Worm (Caenorhabditis elegans) whole organism, L3 larva: Measurements from ENCODE around the gene emre-1.

Experiments
- ZK546.5 ChIP-seq: sonication (generic microtip); optimal IDR thresholded peaks from 2 replicates; lab custom pipeline; 2017; ENCODE audit warnings: missing biosample characterization, missing genetic modification characterization
- aly-2 ChIP-seq: fragments of 150-350 bp; optimal IDR thresholded peaks from 2 replicates; lab custom pipeline; 2014; ENCODE audit warnings: missing biosample characterization, missing genetic modification characterization
- ama-1 ChIP-seq: fragments of 150-350 bp; optimal IDR thresholded peaks from 2 replicates; lab custom pipeline; 2018
- ceh-16 ChIP-seq: sonication (generic microtip); optimal IDR thresholded peaks from 2 replicates; lab custom pipeline; 2017; ENCODE audit warnings: missing biosample characterization, missing genetic modification characterization
- ceh-28 ChIP-seq: fragments of 150-350 bp; optimal IDR thresholded peaks from 2 replicates; lab custom pipeline; 2014; ENCODE audit warnings: missing biosample characterization, missing genetic modification reagents, missing genetic modification characterization
- ceh-82 ChIP-seq: fragments of 150-350 bp; optimal IDR thresholded peaks from 2 replicates; lab custom pipeline; 2014; ENCODE audit warnings: missing biosample characterization, missing genetic modification characterization
- ceh-9 ChIP-seq: sonication (generic microtip); optimal IDR thresholded peaks from 2 replicates; lab custom pipeline; 2018; ENCODE audit warnings: missing biosample characterization, missing genetic modification characterization
- egl-27 ChIP-seq: sonication (generic microtip); optimal IDR thresholded peaks from 4 replicates; lab custom pipeline; 2017; ENCODE audit warnings: missing biosample characterization, missing genetic modification reagents, missing genetic modification characterization
- egl-5 ChIP-seq: fragments of 150-350 bp; optimal IDR thresholded peaks from 2 replicates; lab custom pipeline; 2017; ENCODE audit warnings: missing biosample characterization, missing genetic modification reagents, missing genetic modification characterization, inconsistent platforms
- elt-2 ChIP-seq: sonication (generic microtip); optimal IDR thresholded peaks from 2 replicates; lab custom pipeline; 2016; ENCODE audit warnings: missing genetic modification reagents, mild to moderate bottlenecking, missing genetic modification characterization, missing compliant biosample characterization
- eor-1 ChIP-seq, 2 experiments: fragments of 150-350 bp; optimal IDR thresholded peaks; 2 replicates each; lab custom pipeline; 2014 to 2018; ENCODE audit warnings: missing biosample characterization in 2 of 2, missing genetic modification characterization in 2 of 2
- fkh-2 ChIP-seq: fragments of 150-350 bp; optimal IDR thresholded peaks from 2 replicates; lab custom pipeline; 2014; ENCODE audit warnings: missing biosample characterization, missing genetic modification reagents, missing genetic modification characterization
- jun-1 ChIP-seq: fragments of 150-350 bp; optimal IDR thresholded peaks from 2 replicates; lab custom pipeline; 2014; ENCODE audit warnings: missing biosample characterization, missing genetic modification reagents, missing genetic modification characterization
- lin-15B ChIP-seq: fragments of 150-350 bp; optimal IDR thresholded peaks from 2 replicates; lab custom pipeline; 2014; ENCODE audit warnings: missing biosample characterization, missing genetic modification characterization
- lin-39 ChIP-seq: fragments of 150-350 bp; optimal IDR thresholded peaks from 2 replicates; lab custom pipeline; 2018; ENCODE audit warnings: missing biosample characterization, missing genetic modification reagents, missing genetic modification characterization
- lsy-12 ChIP-seq: sonication (generic microtip); optimal IDR thresholded peaks from 2 replicates; lab custom pipeline; 2016; ENCODE audit warnings: mild to moderate bottlenecking, missing genetic modification characterization, missing compliant biosample characterization
- mdl-1 ChIP-seq: fragments of 150-350 bp; optimal IDR thresholded peaks from 2 replicates; lab custom pipeline; 2014; ENCODE audit warnings: missing biosample characterization, missing genetic modification characterization
- mml-1 ChIP-seq: fragments of 150-350 bp; sonication (generic microtip); optimal IDR thresholded peaks from 3 replicates; lab custom pipeline; 2014; ENCODE audit warnings: missing biosample characterization, missing genetic modification characterization
- nfya-1 ChIP-seq: sonication (generic microtip); optimal IDR thresholded peaks from 2 replicates; lab custom pipeline; 2017; ENCODE audit warnings: missing genetic modification characterization, mild to moderate bottlenecking, missing compliant biosample characterization, antibody characterized with exemption, moderate library complexity; ENCODE audit not compliant: insufficient read depth
- nhr-11 ChIP-seq: fragments of 150-350 bp; optimal IDR thresholded peaks from 2 replicates; lab custom pipeline; 2014; ENCODE audit warnings: missing biosample characterization, missing genetic modification characterization
- nhr-23 ChIP-seq: fragments of 150-350 bp; optimal IDR thresholded peaks from 2 replicates; lab custom pipeline; 2014; ENCODE audit warnings: missing biosample characterization, missing genetic modification reagents, missing genetic modification characterization
- nhr-237 ChIP-seq: fragments of 150-350 bp; optimal IDR thresholded peaks from 2 replicates; lab custom pipeline; 2014; ENCODE audit warnings: missing biosample characterization, missing genetic modification characterization
- nhr-28 ChIP-seq: fragments of 150-350 bp; optimal IDR thresholded peaks from 2 replicates; lab custom pipeline; 2014; ENCODE audit warnings: missing biosample characterization, missing genetic modification characterization
- nhr-43 ChIP-seq: sonication (generic microtip); optimal IDR thresholded peaks from 2 replicates; lab custom pipeline; 2016; ENCODE audit warnings: mild to moderate bottlenecking, missing genetic modification characterization, missing compliant biosample characterization; ENCODE audit not compliant: poor library complexity, severe bottlenecking
- nhr-76 ChIP-seq: fragments of 150-350 bp; sonication (generic microtip); optimal IDR thresholded peaks from 5 replicates; lab custom pipeline; 2014; ENCODE audit warnings: missing biosample characterization, missing genetic modification characterization
- pha-4 ChIP-seq: fragments of 150-350 bp; optimal IDR thresholded peaks from 2 replicates; lab custom pipeline; 2014; ENCODE audit warnings: missing biosample characterization, missing genetic modification reagents, missing genetic modification characterization
- pqm-1 ChIP-seq: fragments of 150-350 bp; optimal IDR thresholded peaks from 2 replicates; lab custom pipeline; 2017; ENCODE audit warnings: missing biosample characterization, missing genetic modification characterization, inconsistent platforms
- sea-2 ChIP-seq: fragments of 150-350 bp; sonication (generic microtip); optimal IDR thresholded peaks from 4 replicates; lab custom pipeline; 2014; ENCODE audit warnings: missing biosample characterization, missing genetic modification reagents, missing genetic modification characterization
- skn-1 ChIP-seq: fragments of 150-350 bp; optimal IDR thresholded peaks from 2 replicates; lab custom pipeline; 2014; ENCODE audit warnings: missing biosample characterization, missing genetic modification characterization
- snpc-4 ChIP-seq: fragments of 150-350 bp; optimal IDR thresholded peaks from 2 replicates; lab custom pipeline; 2014; ENCODE audit warnings: missing biosample characterization, missing genetic modification characterization

The emre-1 gene

ce11 chrX:14979388-14979787 is at the start of gene emre-1:
Gene emre-1, plus strand, starts transcription at chrX:14979688.
- no peak for TF ChIP-seq egl-27 (tag; lab: Kevin White, UChicago)
- no peak for TF ChIP-seq jun-1
- TF ChIP-seq fkh-2, result no peak
- TF ChIP-seq ceh-9, result no peak
- TF ChIP-seq mdl-1 (tag; lab: Kevin White, UChicago), result no peak
- TF ChIP-seq lsy-12 (tag; lab: Kevin White, UChicago), result no peak
- TF ChIP-seq nhr-28 (tag; lab: Kevin White, UChicago), result no peak
- TF ChIP-seq lin-39, result no peak

- TF ChIP-seq elt-2, result no peak
- TF ChIP-seq snpc-4 (tag; lab: Kevin White, UChicago), result peak; percentile 1
- TF ChIP-seq ceh-82 (tag; lab: Kevin White, UChicago), result no peak
These were observed 48.0 kb upstream of the emre-1 start for ce11 chrX:14931443-14931842.

- TF ChIP-seq snpc-4 (tag; lab: Kevin White, UChicago) (peak; percentile 80), ceh-9 (no peak), nhr-43 (tag; lab: Kevin White, UChicago) (no peak), nhr-11 (tag; lab: Kevin White, UChicago) (no peak), ZK546.5 (no peak)
These were observed 41.3 kb upstream of the emre-1 start for ce11 chrX:14938188-14938587.

- TF ChIP-seq nhr-237 (tag; lab: Kevin White, UChicago) (no peak), ceh-16 (tag; lab: Kevin White, UChicago) (no peak), aly-2 (tag; lab: Kevin White, UChicago) (no peak), skn-1 (tag; lab: Kevin White, UChicago) (no peak), ama-1 (lab: Kevin White, UChicago) (no peak), sea-2 (no peak), nhr-23 (no peak), pha-4 (tag; lab: Kevin White, UChicago) (no peak), fkh-2 (no peak)
These were observed 33.3 kb upstream of the emre-1 start, which contains the start of gene mrp-5 for ce11 chrX:14946217-14946463. Gene mrp-5, minus strand, starts transcription at chrX:14946317.

- peak; percentile 99 for TF ChIP-seq elt-2
- no peak for TF ChIP-seq eor-1 (tag; optimal IDR thresholded peaks at IDR 0.05; lab: Kevin White, UChicago)
- TF ChIP-seq nhr-28 (tag; lab: Kevin White, UChicago), result no peak
- peak; percentile 2 for TF ChIP-seq snpc-4 (tag; lab: Kevin White, UChicago)
- TF ChIP-seq ceh-9, result no peak
- TF ChIP-seq lin-15B, result peak; percentile 77
- TF ChIP-seq lin-39, result no peak
- no peak for TF ChIP-seq mml-1 (tag; lab: Kevin White, UChicago)
- TF ChIP-seq pha-4 (tag; lab: Kevin White, UChicago), result peak; percentile 45
- peak; percentile 94 for TF ChIP-seq pqm-1 (tag; lab: Kevin White, UChicago)
- peak; percentile 20 for TF ChIP-seq nhr-43 (tag; lab: Kevin White, UChicago)
- peak; percentile 73 for TF ChIP-seq egl-5 (tag; lab: Kevin White, UChicago)
- TF ChIP-seq jun-1, result peak; percentile 52
- TF ChIP-seq nfya-1 (tag; lab: Kevin White, UChicago), result peak; percentile 30
- no peak for TF ChIP-seq nhr-76 (tag; lab: Kevin White, UChicago)
- TF ChIP-seq ceh-28 (tag; lab: Kevin White, UChicago), result no peak
These were observed 32.8 kb upstream of the emre-1 start for ce11 chrX:14946464-14947354.

- peak; percentile 76 for TF ChIP-seq nhr-23
- TF ChIP-seq egl-27 (tag; lab: Kevin White, UChicago), result no peak
- peak; percentile 3 for TF ChIP-seq pha-4 (tag; lab: Kevin White, UChicago)
- no peak for TF ChIP-seq nhr-11 (tag; lab: Kevin White, UChicago)
These were observed 32.2 kb upstream of the emre-1 start for ce11 chrX:14947355-14947668.
